Worm (Caenorhabditis elegans): Measurements from ENCODE around the gene Y43F8B.11.

Gene Y43F8B.11

ce11 chrV:19457120-19457519 is 13.4 kb upstream of the Y43F8B.11 start, which contains the start of gene Y43F8B.24:
Gene Y43F8B.24, plus strand, starts transcription at chrV:19457420.
- TF ChIP-seq pha-4 (tag; optimal IDR thresholded peaks at IDR 0.05): no peak
- TF ChIP-seq ref-2 (tag; optimal IDR thresholded peaks at IDR 0.05): no peak
- no peak for TF ChIP-seq odd-2 (tag; optimal IDR thresholded peaks at IDR 0.05)
- TF ChIP-seq fkh-6 (tag; optimal IDR thresholded peaks at IDR 0.05): no peak
- TF ChIP-seq sox-4 (tag; optimal IDR thresholded peaks at IDR 0.05): no peak
- TF ChIP-seq ceh-9 (tag; optimal IDR thresholded peaks at IDR 0.05): no peak
- TF ChIP-seq ceh-34 (tag; optimal IDR thresholded peaks at IDR 0.05): no peak
- TF ChIP-seq hlh-30 (tag; optimal IDR thresholded peaks at IDR 0.05; ENCODE audit: insufficient read depth): no peak
- TF ChIP-seq nfya-1 (tag; optimal IDR thresholded peaks at IDR 0.05): no peak
- no peak for TF ChIP-seq C38D4.7 (GFP tag; optimal IDR thresholded peaks at IDR 0.05)
- no peak for TF ChIP-seq K09A11.1 (tag; optimal IDR thresholded peaks at IDR 0.05; ENCODE audit: insufficient read depth)
- TF ChIP-seq pqm-1 (tag; optimal IDR thresholded peaks at IDR 0.05): no peak
- no peak for TF ChIP-seq tbx-7 (tag; optimal IDR thresholded peaks at IDR 0.05)
- no peak for TF ChIP-seq zip-5 (tag; optimal IDR thresholded peaks at IDR 0.05)
- no peak for TF ChIP-seq C08G9.2 (tag; optimal IDR thresholded peaks at IDR 0.05)
- TF ChIP-seq hlh-15 (tag; optimal IDR thresholded peaks at IDR 0.05): no peak
- TF ChIP-seq ceh-30 (tag; optimal IDR thresholded peaks at IDR 0.05): no peak

- TF ChIP-seq hlh-8 (tag; optimal IDR thresholded peaks at IDR 0.05): no peak
- no peak for TF ChIP-seq rnt-1 (tag; optimal IDR thresholded peaks at IDR 0.05)
- no peak for TF ChIP-seq npax-4 (tag; optimal IDR thresholded peaks at IDR 0.05)
- no peak for TF ChIP-seq pha-4 (tag; optimal IDR thresholded peaks at IDR 0.05)
- no peak for TF ChIP-seq fkh-6 (tag; optimal IDR thresholded peaks at IDR 0.05)
- no peak for TF ChIP-seq ceh-18 (tag; optimal IDR thresholded peaks at IDR 0.05)
- TF ChIP-seq dmd-4 (tag; optimal IDR thresholded peaks at IDR 0.05; ENCODE audit: borderline replicate concordance): no peak
- no peak for TF ChIP-seq K09A11.1 (tag; optimal IDR thresholded peaks at IDR 0.05; ENCODE audit: insufficient read depth)
- no peak for TF ChIP-seq ceh-45 (GFP tag; IDR thresholded peaks at IDR 0.05)
- no peak for TF ChIP-seq unc-3 (GFP tag; conservative IDR thresholded peaks at IDR 0.05)
- no peak for TF ChIP-seq unc-3 (tag; optimal IDR thresholded peaks at IDR 0.05)
These were observed 8.5 kb upstream of the Y43F8B.11 start, which contains the start of gene Y43F8B.15 for ce11 chrV:19462020-19462419. Gene Y43F8B.15, minus strand, starts transcription at chrV:19462120.

ce11 chrV:19462612-19463011 is 7.9 kb upstream of the Y43F8B.11 start, which contains the start of gene Y43F8B.25:
Gene Y43F8B.25, plus strand, starts transcription at chrV:19462912.
- TF ChIP-seq tbx-7 (tag; optimal IDR thresholded peaks at IDR 0.05) (no peak), pax-1 (tag; optimal IDR thresholded peaks at IDR 0.05) (no peak), nhr-11 (tag; optimal IDR thresholded peaks at IDR 0.05) (no peak), ama-1 (optimal IDR thresholded peaks at IDR 0.05) (no peak), unc-55 (GFP tag; optimal IDR thresholded peaks at IDR 0.05) (no peak), ceh-2 (tag; optimal IDR thresholded peaks at IDR 0.05) (no peak), eyg-1 (tag; optimal IDR thresholded peaks at IDR 0.05) (no peak), fkh-6 (tag; optimal IDR thresholded peaks at IDR 0.05) (no peak), lim-6 (tag; optimal IDR thresholded peaks at IDR 0.05) (no peak), elt-2 (tag; optimal IDR thresholded peaks at IDR 0.05) (no peak), unc-3 (GFP tag; conservative IDR thresholded peaks at IDR 0.05) (no peak), unc-3 (tag; optimal IDR thresholded peaks at IDR 0.05) (no peak), ahr-1 (tag; optimal IDR thresholded peaks at IDR 0.05) (no peak), mec-3 (tag; optimal IDR thresholded peaks at IDR 0.05; ENCODE audit: borderline replicate concordance) (no peak), rnt-1 (tag; optimal IDR thresholded peaks at IDR 0.05) (no peak), hlh-13 (GFP tag; optimal IDR thresholded peaks at IDR 0.05) (no peak), T23F11.4 (GFP tag; optimal IDR thresholded peaks at IDR 0.05) (no peak), dmd-4 (tag; optimal IDR thresholded peaks at IDR 0.05; ENCODE audit: borderline replicate concordance) (no peak), ceh-19 (GFP tag; optimal IDR thresholded peaks at IDR 0.05) (no peak), ceh-6 (GFP tag; optimal IDR thresholded peaks at IDR 0.05) (no peak), hlh-8 (tag; optimal IDR thresholded peaks at IDR 0.05) (no peak)

Measured in whole organism, late embryonic.